Worm (Caenorhabditis elegans) whole organism, young adult: ENCODE measurements around the gene mtp-18.

Experiments used
- B0019.2 ChIP-seq: fragments of 200-800 bp; sonication (Bioruptor generic); conservative IDR thresholded peaks from 2 replicates; pipeline ENCODE4 v1.3.6; 2022; ENCODE audit warnings: missing genetic modification reagents, missing genetic modification characterization, missing compliant biosample characterization
- F10E7.11 ChIP-seq: sonication (generic microtip); optimal IDR thresholded peaks from 2 replicates; lab custom pipeline; 2017; ENCODE audit warnings: mild to moderate bottlenecking, missing genetic modification characterization, moderate library complexity, missing compliant biosample characterization
- F23B12.7 ChIP-seq: sonication (generic microtip); optimal IDR thresholded peaks from 2 replicates; lab custom pipeline; 2017; ENCODE audit warnings: missing genetic modification characterization, mild to moderate bottlenecking, missing compliant biosample characterization, antibody characterized with exemption, moderate library complexity; ENCODE audit not compliant: insufficient read depth
- F49E8.2 ChIP-seq: sonication (generic microtip); optimal IDR thresholded peaks from 3 replicates; lab custom pipeline; 2017; ENCODE audit warnings: missing genetic modification characterization, mild to moderate bottlenecking, missing compliant biosample characterization, antibody characterized with exemption, moderate library complexity; ENCODE audit not compliant: insufficient read depth
- K11D2.4 ChIP-seq: fragments of 200-800 bp; sonication (Bioruptor generic); IDR thresholded peaks from 2 replicates; pipeline ENCODE4 v1.3.6; 2022; ENCODE audit warnings: missing genetic modification reagents, missing genetic modification characterization, missing compliant biosample characterization
- Y56A3A.18 ChIP-seq: fragments of 200-800 bp; sonication (Bioruptor generic); IDR thresholded peaks from 2 replicates; pipeline ENCODE4 v1.3.6; 2022; ENCODE audit warnings: missing genetic modification reagents, missing genetic modification characterization, missing compliant biosample characterization
- Y67H2A.10 ChIP-seq: fragments of 200-800 bp; sonication (Bioruptor generic); conservative IDR thresholded peaks from 2 replicates; pipeline ENCODE4 v1.3.6; 2022; ENCODE audit warnings: missing genetic modification reagents, missing genetic modification characterization, missing compliant biosample characterization
- Y95B8A.8 ChIP-seq: fragments of 200-800 bp; sonication (Bioruptor generic); IDR thresholded peaks from 2 replicates; pipeline ENCODE4 v1.3.6; 2022; ENCODE audit warnings: missing genetic modification reagents, missing genetic modification characterization, missing compliant biosample characterization
- aptf-2 ChIP-seq: fragments of 200-800 bp; sonication (Bioruptor generic); conservative IDR thresholded peaks from 2 replicates; pipeline ENCODE4 v1.3.6; 2022; ENCODE audit warnings: missing genetic modification reagents, missing genetic modification characterization, missing compliant biosample characterization
- athp-1 ChIP-seq: sonication (generic microtip); optimal IDR thresholded peaks from 2 replicates; lab custom pipeline; 2017; ENCODE audit warnings: mild to moderate bottlenecking, missing genetic modification characterization, missing compliant biosample characterization
- attf-5 ChIP-seq: fragments of 200-800 bp; sonication (Bioruptor generic); optimal IDR thresholded peaks from 2 replicates; lab custom pipeline; 2018; ENCODE audit warnings: mild to moderate bottlenecking, missing genetic modification characterization, missing compliant biosample characterization
- attf-6 ChIP-seq: fragments of 200-800 bp; sonication (Bioruptor generic); IDR thresholded peaks from 2 replicates; pipeline ENCODE4 v1.3.6; 2022; ENCODE audit warnings: missing genetic modification reagents, missing genetic modification characterization, missing compliant biosample characterization
- bed-1 ChIP-seq: fragments of 200-800 bp; sonication (Bioruptor generic); IDR thresholded peaks from 2 replicates; pipeline ENCODE4 v1.3.6; 2022; ENCODE audit warnings: missing genetic modification reagents, missing genetic modification characterization, missing compliant biosample characterization
- ceh-79 ChIP-seq: sonication (generic microtip); optimal IDR thresholded peaks from 2 replicates; lab custom pipeline; 2017; ENCODE audit warnings: mild to moderate bottlenecking, missing genetic modification characterization, missing compliant biosample characterization
- chd-7 ChIP-seq: sonication (generic microtip); optimal IDR thresholded peaks from 2 replicates; lab custom pipeline; 2016; ENCODE audit warnings: mild to moderate bottlenecking, missing genetic modification characterization, moderate library complexity, missing compliant biosample characterization
- egrh-3 ChIP-seq: fragments of 200-800 bp; sonication (Bioruptor generic); IDR thresholded peaks from 2 replicates; pipeline ENCODE4 v1.3.6; 2022; ENCODE audit warnings: missing genetic modification reagents, missing genetic modification characterization, missing compliant biosample characterization
- ets-4 ChIP-seq: fragments of 200-800 bp; sonication (Bioruptor generic); optimal IDR thresholded peaks from 2 replicates; lab custom pipeline; 2018; ENCODE audit warnings: mild to moderate bottlenecking, missing genetic modification characterization, missing compliant biosample characterization
- gei-17 ChIP-seq: fragments of 200-800 bp; sonication (Bioruptor generic); optimal IDR thresholded peaks from 2 replicates; lab custom pipeline; 2018; ENCODE audit warnings: mild to moderate bottlenecking, missing genetic modification characterization, missing compliant biosample characterization
- hlh-26 ChIP-seq: fragments of 200-800 bp; sonication (Bioruptor generic); conservative IDR thresholded peaks from 2 replicates; pipeline ENCODE4 v1.3.6; 2022; ENCODE audit warnings: missing genetic modification reagents, missing genetic modification characterization, missing compliant biosample characterization
- hrde-1 ChIP-seq: sonication (generic microtip); optimal IDR thresholded peaks from 2 replicates; lab custom pipeline; 2016; ENCODE audit warnings: missing genetic modification characterization, mild to moderate bottlenecking, missing compliant biosample characterization, moderate library complexity, missing genotype, missing genetic modification reagents, borderline replicate concordance
- let-607 ChIP-seq, 2 experiments: fragments of 200-800 bp in 1 of 2; sonication (Bioruptor generic) in 1 of 2; sonication (generic microtip) in 1 of 2; optimal IDR thresholded peaks; 2 replicates each; lab custom pipeline; 2016 to 2018; ENCODE audit warnings: mild to moderate bottlenecking in 2 of 2, missing compliant biosample characterization in 2 of 2, missing genetic modification characterization in 2 of 2, moderate library complexity in 2 of 2, missing genotype in 1 of 2
- lin-26 ChIP-seq: fragments of 200-800 bp; sonication (Bioruptor generic); IDR thresholded peaks from 2 replicates; pipeline ENCODE4 v1.3.6; 2022; ENCODE audit warnings: missing genetic modification reagents, missing genetic modification characterization, missing compliant biosample characterization
- lin-54 ChIP-seq: fragments of 200-800 bp; sonication (Bioruptor generic); optimal IDR thresholded peaks from 2 replicates; lab custom pipeline; 2018; ENCODE audit warnings: mild to moderate bottlenecking, missing genetic modification characterization, missing compliant biosample characterization
- mel-28 ChIP-seq: sonication (generic microtip); optimal IDR thresholded peaks from 2 replicates; lab custom pipeline; 2016; ENCODE audit warnings: borderline replicate concordance, mild to moderate bottlenecking, missing genetic modification characterization, missing compliant biosample characterization
- mxl-1 ChIP-seq: sonication (generic microtip); optimal IDR thresholded peaks from 2 replicates; lab custom pipeline; 2016; ENCODE audit warnings: missing genetic modification characterization, missing compliant biosample characterization
- nfya-2 ChIP-seq: fragments of 200-800 bp; sonication (Bioruptor generic); IDR thresholded peaks from 2 replicates; pipeline ENCODE4 v1.3.6; 2022; ENCODE audit warnings: missing genetic modification reagents, missing genetic modification characterization, missing compliant biosample characterization
- nfyb-1 ChIP-seq: fragments of 200-800 bp; sonication (Bioruptor generic); IDR thresholded peaks from 2 replicates; pipeline ENCODE4 v1.3.6; 2022; ENCODE audit warnings: missing genetic modification reagents, missing genetic modification characterization, missing compliant biosample characterization
- nhr-179 ChIP-seq: sonication (generic microtip); optimal IDR thresholded peaks from 2 replicates; lab custom pipeline; 2016; ENCODE audit warnings: mild to moderate bottlenecking, missing genetic modification characterization, missing compliant biosample characterization
- nhr-90 ChIP-seq: sonication (generic microtip); optimal IDR thresholded peaks from 2 replicates; lab custom pipeline; 2016; ENCODE audit warnings: missing genotype, mild to moderate bottlenecking, missing genetic modification characterization, missing compliant biosample characterization
- pbrm-1 ChIP-seq: fragments of 200-800 bp; sonication (Bioruptor generic); IDR thresholded peaks from 2 replicates; pipeline ENCODE4 v1.3.6; 2022; ENCODE audit warnings: missing genetic modification reagents, missing genetic modification characterization, missing compliant biosample characterization
- rec-8 ChIP-seq, 2 experiments: sonication (generic microtip); optimal IDR thresholded peaks; 2 replicates each; lab custom pipeline; 2016; ENCODE audit warnings: mild to moderate bottlenecking in 2 of 2, missing genetic modification characterization in 2 of 2, missing genetic modification reagents in 2 of 2, missing genotype in 2 of 2, missing biosample characterization in 1 of 2, missing compliant biosample characterization in 1 of 2, moderate library complexity in 1 of 2
- rpc-1 ChIP-seq, 2 experiments: fragments of 150-350 bp in 1 of 2; sonication (generic microtip) in 1 of 2; optimal IDR thresholded peaks; 2 replicates each; lab custom pipeline; 2014 to 2018; ENCODE audit warnings: missing biosample characterization in 1 of 2, missing genetic modification characterization in 1 of 2, missing genetic modification reagents in 1 of 2, missing genotype in 1 of 2
- snpc-4 ChIP-seq, 5 experiments: fragments of 150-350 bp in 1 of 5; sonication (generic microtip) in 4 of 5; optimal IDR thresholded peaks; 2 replicates each; lab custom pipeline; 2014 to 2018; ENCODE audit warnings: missing genetic modification characterization in 5 of 5, missing biosample characterization in 3 of 5, antibody characterized with exemption in 2 of 5, mild to moderate bottlenecking in 2 of 5, missing compliant biosample characterization in 2 of 5, missing genotype in 2 of 5, moderate library complexity in 2 of 5, missing genetic modification reagents in 1 of 5
- somi-1 ChIP-seq: fragments of 200-800 bp; sonication (Bioruptor generic); optimal IDR thresholded peaks from 2 replicates; lab custom pipeline; 2018; ENCODE audit warnings: mild to moderate bottlenecking, missing genetic modification characterization, missing compliant biosample characterization
- sptf-2 ChIP-seq: fragments of 200-800 bp; sonication (Bioruptor generic); optimal IDR thresholded peaks from 2 replicates; lab custom pipeline; 2018; ENCODE audit warnings: mild to moderate bottlenecking, missing genetic modification characterization, missing compliant biosample characterization
- tlf-1 ChIP-seq: fragments of 200-800 bp; sonication (Bioruptor generic); optimal IDR thresholded peaks from 2 replicates; lab custom pipeline; 2018; ENCODE audit warnings: mild to moderate bottlenecking, missing genetic modification characterization, missing compliant biosample characterization
- xnd-1 ChIP-seq: sonication (generic microtip); optimal IDR thresholded peaks from 2 replicates; lab custom pipeline; 2016; ENCODE audit warnings: missing genotype, missing genetic modification reagents, missing genetic modification characterization, missing compliant biosample characterization
- ztf-18 ChIP-seq: sonication (generic microtip); optimal IDR thresholded peaks from 2 replicates; lab custom pipeline; 2016; ENCODE audit warnings: missing genotype, mild to moderate bottlenecking, missing genetic modification characterization, missing compliant biosample characterization
- ztf-22 ChIP-seq: fragments of 200-800 bp; sonication (Bioruptor generic); optimal IDR thresholded peaks from 2 replicates; lab custom pipeline; 2018; ENCODE audit warnings: mild to moderate bottlenecking, missing genetic modification characterization, moderate library complexity, missing compliant biosample characterization
- ztf-25 ChIP-seq: fragments of 200-800 bp; sonication (Bioruptor generic); IDR thresholded peaks from 2 replicates; pipeline ENCODE4 v1.3.6; 2022; ENCODE audit warnings: missing genetic modification reagents, missing genetic modification characterization, missing compliant biosample characterization

The mtp-18 gene

ce11 chrX:6219892-6220291 is 13.7 kb upstream of the mtp-18 start (continued):
- TF ChIP-seq mxl-1: peak; percentile 43
- TF ChIP-seq Y95B8A.8: no peak
- TF ChIP-seq pbrm-1: peak; percentile 85
- 0 out of 2 replicates have a peak, but pooled peaks have one; percentile 57 for TF ChIP-seq nfyb-1 (GFP tag; lab: Robert Waterston, UW)
- TF ChIP-seq aptf-2 (GFP tag; lab: Robert Waterston, UW): no peak
- peak; percentile 83 for TF ChIP-seq rpc-1 (optimal IDR thresholded peaks at IDR 0.05; lab: Kevin White, UChicago)
- TF ChIP-seq rpc-1 (tag; optimal IDR thresholded peaks at IDR 0.05; lab: Kevin White, UChicago): peak; percentile 86
- TF ChIP-seq ets-4 (GFP tag; lab: Kevin White, UChicago): peak; percentile 16
- peak; percentile 43 for TF ChIP-seq ztf-18 (tag; lab: Kevin White, UChicago)
- no peak for TF ChIP-seq egrh-3 (GFP tag; lab: Robert Waterston, UW)
- peak; percentile 68; the same call in 1 of the 2 replicates for TF ChIP-seq Y56A3A.18 (GFP tag; lab: Robert Waterston, UW)
- TF ChIP-seq K11D2.4 (GFP tag; lab: Robert Waterston, UW): 0 out of 2 replicates have a peak, but pooled peaks have one; percentile 18
- no peak for TF ChIP-seq Y67H2A.10 (GFP tag; lab: Robert Waterston, UW)
- peak; percentile 1 for TF ChIP-seq gei-17
- peak; percentile 66 for TF ChIP-seq attf-5 (GFP tag; lab: Kevin White, UChicago)
- TF ChIP-seq lin-26 (GFP tag; lab: Robert Waterston, UW): peak; percentile 89
- peak in 1 of 2 experiments; percentile 33 for TF ChIP-seq let-607 (tag; optimal IDR thresholded peaks at IDR 0.05; lab: Kevin White, UChicago)
- peak; percentile 37 for TF ChIP-seq somi-1
- TF ChIP-seq nhr-179 (tag; lab: Kevin White, UChicago): peak; percentile 15
- TF ChIP-seq lin-54 (GFP tag; lab: Kevin White, UChicago): peak; percentile 37
- peak; percentile 65 to 71 for TF ChIP-seq rec-8 (tag; optimal IDR thresholded peaks at IDR 0.05; lab: Kevin White, UChicago)
- TF ChIP-seq bed-1 (GFP tag; lab: Robert Waterston, UW): 0 out of 2 replicates have a peak, but pooled peaks have one; percentile 64
- TF ChIP-seq B0019.2: 0 out of 2 replicates have a peak, but pooled peaks have one; percentile 54
- no peak for TF ChIP-seq F10E7.11
- peak; percentile 17 for TF ChIP-seq athp-1 (tag; lab: Kevin White, UChicago)

ce11 chrX:6216551-6216950 is 10.3 kb upstream of the mtp-18 start, which contains the start of gene lrch-1:
TSS of gene lrch-1 (minus strand) at chrX:6216651.
- TF ChIP-seq F23B12.7 (tag; lab: Kevin White, UChicago): no peak
- TF ChIP-seq Y67H2A.10 (GFP tag; lab: Robert Waterston, UW): no peak
- TF ChIP-seq athp-1 (tag; lab: Kevin White, UChicago): no peak
- no peak for TF ChIP-seq mel-28 (tag; lab: Kevin White, UChicago)
- TF ChIP-seq nhr-90 (tag; lab: Kevin White, UChicago): no peak
- TF ChIP-seq attf-6: no peak
- no peak for TF ChIP-seq ceh-79 (tag; lab: Kevin White, UChicago)
- TF ChIP-seq, all 124 proteins: peak for 0

DNA sequence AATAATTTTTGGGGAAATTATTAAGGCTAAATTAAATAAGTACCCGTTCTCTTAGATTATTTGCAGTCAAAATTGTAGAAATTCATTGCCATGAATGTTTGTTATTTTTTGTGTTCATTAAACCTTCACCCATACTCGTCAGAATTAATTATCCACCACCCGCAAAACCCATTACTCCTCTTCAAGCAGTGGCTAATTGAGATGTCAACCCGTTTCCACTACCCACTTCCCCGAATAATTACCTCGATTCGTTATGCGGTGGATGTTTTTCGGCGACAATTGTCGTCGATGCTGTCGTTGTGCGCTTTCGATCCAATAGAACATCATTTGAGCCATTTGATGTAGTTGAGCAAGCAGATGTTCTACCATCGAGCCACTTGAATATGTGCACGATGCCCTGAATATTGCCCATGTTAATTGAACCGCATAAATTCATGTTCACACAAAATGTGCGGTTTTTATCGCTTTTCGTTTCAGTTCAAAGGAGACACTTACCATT is 5.2 kb upstream of the mtp-18 start:
- TF ChIP-seq ztf-22 (GFP tag; lab: Kevin White, UChicago): no peak
- TF ChIP-seq sptf-2 (GFP tag; lab: Kevin White, UChicago): no peak
- no peak for TF ChIP-seq hrde-1 (tag; lab: Kevin White, UChicago)
- TF ChIP-seq ztf-25 (GFP tag; lab: Robert Waterston, UW): no peak
- no peak for TF ChIP-seq xnd-1
- TF ChIP-seq hlh-26 (GFP tag; lab: Robert Waterston, UW): no peak
- TF ChIP-seq nfya-2 (GFP tag; lab: Robert Waterston, UW): no peak
- TF ChIP-seq F10E7.11: no peak
- no peak for TF ChIP-seq chd-7 (tag; lab: Kevin White, UChicago)
- no peak for TF ChIP-seq F49E8.2 (tag; lab: Kevin White, UChicago)
- TF ChIP-seq attf-5 (GFP tag; lab: Kevin White, UChicago): no peak
- no peak for TF ChIP-seq tlf-1 (GFP tag; lab: Kevin White, UChicago)
- TF ChIP-seq snpc-4 (GFP tag; optimal IDR thresholded peaks at IDR 0.05; lab: Kevin White, UChicago): no peak
- no peak for TF ChIP-seq snpc-4 (tag; optimal IDR thresholded peaks at IDR 0.05; lab: Kevin White, UChicago)
